Worm (Caenorhabditis elegans) whole organism, mixed stage, embryonic: ENCODE results near the gene str-169.

Experiments used
- M03D4.4 ChIP-seq: sonication (generic microtip); optimal IDR thresholded peaks from 2 replicates; lab custom pipeline; 2017; ENCODE audit warnings: mild to moderate bottlenecking, missing genetic modification characterization, missing compliant biosample characterization
- bed-3 ChIP-seq: fragments of 200-800 bp; sonication (Bioruptor generic); optimal IDR thresholded peaks from 3 replicates; lab custom pipeline; 2018; ENCODE audit warnings: mild to moderate bottlenecking, missing genetic modification characterization, moderate library complexity, missing compliant biosample characterization
- blmp-1 ChIP-seq: fragments of 150-350 bp; optimal IDR thresholded peaks from 2 replicates; lab custom pipeline; 2014; ENCODE audit warnings: missing biosample characterization, missing genetic modification characterization
- ceh-39 ChIP-seq: fragments of 150-350 bp; optimal IDR thresholded peaks from 2 replicates; lab custom pipeline; 2014; ENCODE audit warnings: missing biosample characterization, missing genetic modification characterization
- ceh-43 ChIP-seq: fragments of 200-800 bp; sonication (Bioruptor generic); optimal IDR thresholded peaks from 2 replicates; lab custom pipeline; 2018; ENCODE audit warnings: mild to moderate bottlenecking, missing genetic modification characterization, moderate library complexity, missing compliant biosample characterization
- ceh-83 ChIP-seq: fragments of 200-800 bp; sonication (Bioruptor generic); optimal IDR thresholded peaks from 2 replicates; lab custom pipeline; 2018; ENCODE audit warnings: mild to moderate bottlenecking, missing genetic modification characterization, missing compliant biosample characterization
- ces-1 ChIP-seq: fragments of 150-350 bp; optimal IDR thresholded peaks from 2 replicates; lab custom pipeline; 2014; ENCODE audit warnings: missing biosample characterization, missing genetic modification reagents, missing genetic modification characterization
- cnd-1 ChIP-seq: fragments of 200-800 bp; sonication (Bioruptor generic); optimal IDR thresholded peaks from 2 replicates; lab custom pipeline; 2018; ENCODE audit warnings: mild to moderate bottlenecking, missing genetic modification characterization, missing compliant biosample characterization
- drap-1 ChIP-seq: fragments of 200-800 bp; sonication (Bioruptor generic); optimal IDR thresholded peaks from 3 replicates; lab custom pipeline; 2018; ENCODE audit warnings: mild to moderate bottlenecking, missing genetic modification characterization, missing compliant biosample characterization
- elt-1 ChIP-seq: sonication (generic microtip); optimal IDR thresholded peaks from 2 replicates; lab custom pipeline; 2017; ENCODE audit warnings: missing genetic modification characterization, mild to moderate bottlenecking, missing compliant biosample characterization, antibody characterized with exemption, moderate library complexity, borderline replicate concordance; ENCODE audit not compliant: insufficient read depth
- elt-3 ChIP-seq: fragments of 150-350 bp; optimal IDR thresholded peaks from 2 replicates; lab custom pipeline; 2014; ENCODE audit warnings: missing biosample characterization, missing genetic modification characterization
- ham-2 ChIP-seq: fragments of 200-800 bp; sonication (Bioruptor generic); optimal IDR thresholded peaks from 2 replicates; lab custom pipeline; 2018; ENCODE audit warnings: mild to moderate bottlenecking, missing genetic modification characterization, missing compliant biosample characterization
- lin-13 ChIP-seq: fragments of 150-350 bp; optimal IDR thresholded peaks from 2 replicates; lab custom pipeline; 2014; ENCODE audit warnings: missing biosample characterization, missing genetic modification characterization
- lin-32 ChIP-seq: fragments of 200-800 bp; sonication (Bioruptor generic); optimal IDR thresholded peaks from 2 replicates; lab custom pipeline; 2018; ENCODE audit warnings: mild to moderate bottlenecking, missing genetic modification characterization, missing compliant biosample characterization
- lsy-2 ChIP-seq: fragments of 150-350 bp; optimal IDR thresholded peaks from 2 replicates; lab custom pipeline; 2014; ENCODE audit warnings: missing biosample characterization, missing genetic modification characterization
- mep-1 ChIP-seq: fragments of 150-350 bp; optimal IDR thresholded peaks from 2 replicates; lab custom pipeline; 2017; ENCODE audit warnings: missing biosample characterization, missing genetic modification reagents, missing genetic modification characterization, inconsistent platforms
- mls-2 ChIP-seq: sonication (generic microtip); optimal IDR thresholded peaks from 2 replicates; lab custom pipeline; 2016; ENCODE audit warnings: mild to moderate bottlenecking, missing genetic modification characterization, moderate library complexity, missing compliant biosample characterization
- nhr-12 ChIP-seq: fragments of 150-350 bp; optimal IDR thresholded peaks from 2 replicates; lab custom pipeline; 2014; ENCODE audit warnings: missing biosample characterization, missing genetic modification characterization
- nhr-2 ChIP-seq: fragments of 150-350 bp; optimal IDR thresholded peaks from 2 replicates; lab custom pipeline; 2014; ENCODE audit warnings: missing biosample characterization, missing genetic modification characterization
- nhr-237 ChIP-seq: fragments of 150-350 bp; optimal IDR thresholded peaks from 2 replicates; lab custom pipeline; 2014; ENCODE audit warnings: missing biosample characterization, missing genetic modification characterization
- nhr-28 ChIP-seq: fragments of 150-350 bp; optimal IDR thresholded peaks from 2 replicates; lab custom pipeline; 2014; ENCODE audit warnings: missing biosample characterization, missing genetic modification characterization
- nhr-76 ChIP-seq: sonication (generic microtip); optimal IDR thresholded peaks from 2 replicates; lab custom pipeline; 2017; ENCODE audit warnings: missing biosample characterization, missing genetic modification characterization
- pha-4 ChIP-seq: fragments of 150-350 bp; optimal IDR thresholded peaks from 2 replicates; lab custom pipeline; 2018; ENCODE audit warnings: missing biosample characterization, missing genetic modification reagents, missing genetic modification characterization
- sem-2 ChIP-seq: fragments of 200-800 bp; sonication (Bioruptor generic); optimal IDR thresholded peaks from 2 replicates; lab custom pipeline; 2018; ENCODE audit warnings: mild to moderate bottlenecking, missing genetic modification characterization, missing compliant biosample characterization
- sptf-1 ChIP-seq: sonication (generic microtip); optimal IDR thresholded peaks from 2 replicates; lab custom pipeline; 2017; ENCODE audit warnings: mild to moderate bottlenecking, missing genetic modification characterization, moderate library complexity, missing compliant biosample characterization
- tbx-8 ChIP-seq: fragments of 200-800 bp; sonication (Bioruptor generic); optimal IDR thresholded peaks from 2 replicates; lab custom pipeline; 2018; ENCODE audit warnings: mild to moderate bottlenecking, missing genetic modification characterization, moderate library complexity, missing compliant biosample characterization
- unc-120 ChIP-seq: sonication (generic microtip); optimal IDR thresholded peaks from 2 replicates; lab custom pipeline; 2017; ENCODE audit warnings: missing genetic modification characterization, missing compliant biosample characterization; ENCODE audit not compliant: poor library complexity, severe bottlenecking
- unc-39 ChIP-seq: fragments of 150-350 bp; optimal IDR thresholded peaks from 2 replicates; lab custom pipeline; 2014; ENCODE audit warnings: missing biosample characterization, missing genetic modification characterization
- unc-62 ChIP-seq: fragments of 150-350 bp; optimal IDR thresholded peaks from 2 replicates; lab custom pipeline; 2014; ENCODE audit warnings: missing biosample characterization, missing genetic modification reagents, missing genetic modification characterization
- ztf-11 ChIP-seq: fragments of 150-350 bp; optimal IDR thresholded peaks from 2 replicates; lab custom pipeline; 2014; ENCODE audit warnings: missing biosample characterization, missing genetic modification characterization

str-169 gene

ce11 chrIV:4945771-4946170 is at the start of gene str-169:
str-169 (plus strand) TSS chrIV:4946071.
- TF ChIP-seq sptf-1 (tag; lab: Kevin White, UChicago) = no peak
- TF ChIP-seq, all 35 proteins: peak for 0

DNA sequence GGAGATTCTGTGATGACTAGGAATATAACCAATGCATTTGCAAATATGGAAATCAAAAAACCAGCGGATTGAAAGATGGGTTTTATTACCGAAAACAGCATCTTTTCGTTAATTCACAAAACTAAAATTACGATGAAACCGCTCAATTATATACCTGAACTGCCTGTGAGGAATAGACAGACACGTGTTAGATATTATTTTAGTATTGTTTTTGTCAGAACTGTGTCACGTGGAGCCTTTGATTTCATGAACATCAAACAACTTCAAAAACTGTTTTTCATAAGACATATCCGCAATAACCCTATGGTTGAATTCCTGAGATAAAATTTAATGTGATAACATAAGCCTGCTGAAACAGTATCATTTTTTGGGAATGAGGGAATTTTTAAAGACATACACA is 41.9 kb upstream of the str-169 start, which contains the start of gene str-161:
Gene str-161 (minus strand): TSS at position 101 of the 400 bp plus-strand sequence.
- TF ChIP-seq unc-120 (tag; lab: Kevin White, UChicago) (no peak), sem-2 (no peak), mls-2 (tag; lab: Kevin White, UChicago) (no peak), drap-1 (no peak), ztf-11 (tag; lab: Kevin White, UChicago) (no peak), pha-4 (tag; lab: Kevin White, UChicago) (no peak), elt-1 (tag; lab: Kevin White, UChicago) (no peak), sptf-1 (tag; lab: Kevin White, UChicago) (no peak), ceh-43 (no peak), elt-3 (tag; lab: Kevin White, UChicago) (no peak), unc-62 (no peak), nhr-237 (tag; lab: Kevin White, UChicago) (no peak), unc-39 (tag; lab: Kevin White, UChicago) (no peak), ham-2 (GFP tag; lab: Kevin White, UChicago) (no peak)

ce11 chrIV:4905645-4906135 is 40.2 kb upstream of the str-169 start, which contains the start of gene T08B6.4:
T08B6.4 (plus strand) TSS chrIV:4905695.
- TF ChIP-seq blmp-1 (tag; lab: Kevin White, UChicago) (no peak), ztf-11 (tag; lab: Kevin White, UChicago) (no peak), elt-1 (tag; lab: Kevin White, UChicago) (no peak), nhr-237 (tag; lab: Kevin White, UChicago) (no peak), M03D4.4 (tag; lab: Kevin White, UChicago) (no peak), nhr-2 (no peak), ham-2 (GFP tag; lab: Kevin White, UChicago) (no peak), unc-62 (no peak), nhr-76 (tag; lab: Kevin White, UChicago) (no peak), ceh-39 (no peak), cnd-1 (tag; lab: Kevin White, UChicago) (no peak), unc-39 (tag; lab: Kevin White, UChicago) (no peak), mep-1 (tag; lab: Kevin White, UChicago) (no peak), lin-13 (no peak), nhr-12 (no peak), tbx-8 (no peak), lsy-2 (tag; lab: Kevin White, UChicago) (no peak)
- TF ChIP-seq, all 35 proteins: peak for 0

DNA sequence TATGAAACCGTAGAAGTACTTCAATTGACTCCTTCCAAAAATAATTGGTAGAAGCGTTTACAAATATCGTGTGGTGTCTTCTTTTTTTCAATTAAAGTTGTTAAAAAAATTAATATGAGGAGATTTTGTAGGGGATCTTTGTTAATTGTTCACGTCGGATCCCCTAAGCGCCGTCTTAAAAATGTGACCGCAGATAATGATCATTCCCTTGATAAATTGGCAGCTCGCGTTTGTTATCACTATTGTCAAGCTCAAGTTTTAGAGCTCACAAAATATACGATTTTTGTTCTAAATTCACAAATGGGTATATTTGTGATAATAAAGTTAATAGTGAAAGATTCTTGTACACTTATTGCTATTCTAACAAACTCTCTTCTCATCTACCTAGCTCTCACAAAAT is 36.8 kb upstream of the str-169 start, which contains the start of gene str-159:
Gene str-159 (plus strand): TSS at position 301 of the 400 bp plus-strand sequence.
- TF ChIP-seq nhr-12 (no peak), lsy-2 (tag; lab: Kevin White, UChicago) (no peak), bed-3 (no peak), ces-1 (GFP tag; lab: Kevin White, UChicago) (no peak), lin-32 (no peak)

DNA sequence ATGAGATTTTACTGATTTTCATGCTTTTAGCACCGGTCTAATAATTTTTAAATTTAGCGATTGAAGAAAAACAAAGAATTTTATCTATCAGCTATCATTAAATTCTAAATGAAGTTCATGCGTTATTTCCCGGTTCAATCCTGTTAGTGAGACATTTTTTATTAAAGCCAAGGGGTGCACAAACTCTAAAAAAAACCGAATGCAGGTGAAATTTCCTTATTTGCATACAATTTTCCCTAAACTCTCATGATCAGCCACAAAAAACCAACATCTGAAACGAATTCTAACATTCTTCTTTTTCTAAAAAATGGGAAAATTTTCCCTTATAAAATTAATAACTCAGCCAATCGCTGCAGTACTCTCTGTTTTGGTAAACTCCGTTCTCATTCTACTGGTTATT is 32.8 kb upstream of the str-169 start, which contains the start of gene str-156:
Gene str-156 (plus strand): TSS at position 301 of the 400 bp plus-strand sequence.
- TF ChIP-seq mls-2 (tag; lab: Kevin White, UChicago) = no peak
- TF ChIP-seq sem-2 = no peak
- TF ChIP-seq cnd-1 (tag; lab: Kevin White, UChicago) = no peak
- TF ChIP-seq elt-3 (tag; lab: Kevin White, UChicago) = no peak
- no peak for TF ChIP-seq nhr-28 (tag; lab: Kevin White, UChicago)
- no peak for TF ChIP-seq lsy-2 (tag; lab: Kevin White, UChicago)
- TF ChIP-seq ceh-43 = no peak

- no peak for TF ChIP-seq ceh-39
- TF ChIP-seq ceh-83 (GFP tag; lab: Kevin White, UChicago) = no peak
- TF ChIP-seq ham-2 (GFP tag; lab: Kevin White, UChicago) = no peak
- no peak for TF ChIP-seq lin-32
- no peak for TF ChIP-seq ceh-43
- no peak for TF ChIP-seq elt-3 (tag; lab: Kevin White, UChicago)
- no peak for TF ChIP-seq tbx-8
Measured at ce11 chrIV:4915689-4916088, 30.2 kb upstream of the str-169 start, which contains the start of gene str-155. str-155 (plus strand) TSS chrIV:4915989.
